Fruit fly (Drosophila melanogaster) S2 (cell line): ENCODE results near the gene Nsun5.

Source experiments
- CG8478 ChIP-seq: fragments of >200 bp; optimal IDR thresholded peaks from 2 replicates; lab custom pipeline; 2018
- CTCF ChIP-seq, 2 experiments: fragments of >200 bp; optimal IDR thresholded peaks; 2 replicates each; lab custom pipeline; 2018

Nsun5 gene

DNA sequence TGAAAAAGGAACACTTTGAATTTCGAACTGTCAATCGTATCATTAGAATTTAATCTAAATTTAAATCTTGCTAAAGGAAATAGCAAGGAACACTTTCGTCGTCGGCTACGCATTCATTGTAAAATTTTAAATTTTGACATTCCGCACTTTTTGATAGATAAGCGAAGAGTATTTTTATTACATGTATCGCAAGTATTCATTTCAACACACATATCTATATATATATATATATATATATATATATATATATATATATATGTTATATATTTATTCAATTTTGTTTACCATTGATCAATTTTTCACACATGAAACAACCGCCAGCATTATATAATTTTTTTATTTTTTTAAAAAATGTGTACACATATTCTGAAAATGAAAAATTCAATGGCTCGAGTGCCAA lies 2.3 kb downstream of the Nsun5 start, which contains the start of gene CG11779:
CG11779 (minus strand) TSS at position 101 of the 400 bp plus-strand sequence.
- TF ChIP-seq CTCF (optimal IDR thresholded peaks at IDR 0.05; lab: Kevin White, UChicago) (no peak), CG8478 (lab: Kevin White, UChicago) (no peak)

DNA sequence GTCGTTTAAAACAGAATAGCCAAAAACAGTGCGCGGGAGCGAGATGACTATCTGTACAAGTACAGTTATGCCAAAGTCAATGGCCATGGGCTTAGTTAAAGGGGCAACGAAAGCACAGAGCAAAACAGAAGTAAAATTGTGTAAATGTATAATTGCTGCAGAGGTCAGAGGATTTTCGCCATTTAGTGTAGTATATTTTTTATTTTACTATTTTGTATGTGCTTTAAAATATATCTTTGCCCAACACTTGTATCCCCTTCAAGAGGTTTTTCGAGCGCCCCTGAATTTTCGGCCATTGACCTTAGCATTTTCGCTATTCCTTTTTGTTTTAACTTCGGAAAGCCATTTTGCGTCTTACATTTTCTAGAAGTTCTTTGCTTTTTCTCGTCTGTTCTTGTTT lies 4.1 kb downstream of the Nsun5 start:
- TF ChIP-seq CTCF (optimal IDR thresholded peaks at IDR 0.05; lab: Kevin White, UChicago) (no peak), CG8478 (lab: Kevin White, UChicago) (no peak)

DNA sequence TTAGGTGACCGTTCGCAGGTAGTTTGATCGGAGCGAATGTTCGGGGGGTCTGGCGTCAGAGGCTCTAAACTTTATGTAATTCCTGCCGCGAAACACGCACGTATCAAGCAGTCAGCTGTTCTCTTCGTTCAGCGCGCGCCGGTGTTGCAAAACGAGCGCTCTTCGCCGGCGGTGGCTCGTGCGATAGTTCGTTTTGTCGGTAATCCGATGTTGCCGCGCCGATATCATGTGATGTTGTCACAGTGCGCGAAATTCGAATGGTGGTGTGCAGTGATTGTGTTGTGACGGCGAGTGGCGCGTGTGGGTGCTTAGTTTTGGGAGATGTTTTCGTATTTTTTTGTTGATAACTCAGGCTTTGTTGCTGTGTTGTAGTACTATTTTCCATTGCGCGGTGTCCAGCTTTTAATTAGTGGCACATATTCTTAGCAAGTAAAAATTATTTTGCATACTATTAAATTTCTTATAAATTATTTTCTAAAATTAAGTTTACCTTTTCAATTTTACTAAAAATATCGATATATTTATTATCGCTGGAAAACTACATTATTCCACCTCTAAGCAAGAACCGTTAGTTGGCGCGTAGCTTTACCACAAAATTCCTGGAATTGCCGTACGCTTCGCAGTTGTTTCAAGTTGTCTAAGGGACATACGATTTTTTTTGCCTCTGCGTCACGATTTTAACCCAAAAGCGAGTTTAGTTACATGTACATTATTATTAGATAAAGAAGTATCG lies 5.3 kb downstream of the Nsun5 start, which contains the start of gene nanos:
nanos (plus strand) TSS at position 569 of the 733 bp plus-strand sequence.
- TF ChIP-seq CG8478 (lab: Kevin White, UChicago) (no peak), CTCF (optimal IDR thresholded peaks at IDR 0.05; lab: Kevin White, UChicago) (peak in 1 of 2 experiments; percentile 4)

DNA sequence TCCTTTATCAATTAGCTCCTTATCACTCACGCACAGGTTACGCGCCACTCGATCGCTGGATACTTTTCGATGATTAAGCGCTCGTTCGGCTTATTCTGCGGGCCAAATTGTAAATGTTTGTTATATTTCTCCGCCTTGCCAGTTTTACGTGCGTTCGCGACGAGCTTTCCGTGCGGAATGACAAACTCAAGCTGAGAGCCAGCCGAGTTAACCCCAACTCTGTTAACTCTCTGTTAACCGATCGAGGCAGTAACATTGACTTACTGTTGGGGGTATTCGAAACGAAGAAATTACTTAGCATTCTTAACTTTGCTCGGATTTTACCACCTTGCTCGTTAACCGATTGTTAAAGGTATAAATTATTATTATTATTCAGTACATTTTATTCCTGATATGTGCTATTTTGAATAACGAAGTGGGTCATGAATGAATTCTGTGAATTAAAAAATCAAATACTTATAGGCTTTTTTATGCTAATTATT lies 8.6 kb downstream of the Nsun5 start, which contains the start of gene CG5835:
CG5835 (minus strand) TSS at position 185 of the 482 bp plus-strand sequence.
- no peak for TF ChIP-seq CG8478 (lab: Kevin White, UChicago)
- TF ChIP-seq CTCF (optimal IDR thresholded peaks at IDR 0.05; lab: Kevin White, UChicago): no peak

DNA sequence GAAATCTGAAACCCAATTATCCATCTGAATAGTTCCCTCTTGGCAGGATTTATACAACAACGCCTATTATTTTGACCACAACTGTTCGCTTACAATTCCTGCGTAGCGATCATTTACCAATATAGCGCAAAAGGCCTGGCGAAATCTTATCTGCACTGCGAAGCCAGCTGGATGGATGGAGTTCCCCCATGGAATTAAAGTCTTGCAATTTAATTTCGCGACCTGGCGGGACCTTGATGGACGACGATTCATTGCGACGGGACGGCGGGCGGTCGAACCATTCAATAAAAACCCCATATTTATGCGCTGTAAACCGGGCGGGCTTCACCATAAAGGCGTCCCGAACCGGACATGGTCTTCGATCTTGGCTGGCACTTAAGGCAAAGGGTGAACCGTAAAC lies 9.3 kb downstream of the Nsun5 start:
- no peak for TF ChIP-seq CTCF (optimal IDR thresholded peaks at IDR 0.05; lab: Kevin White, UChicago)

DNA sequence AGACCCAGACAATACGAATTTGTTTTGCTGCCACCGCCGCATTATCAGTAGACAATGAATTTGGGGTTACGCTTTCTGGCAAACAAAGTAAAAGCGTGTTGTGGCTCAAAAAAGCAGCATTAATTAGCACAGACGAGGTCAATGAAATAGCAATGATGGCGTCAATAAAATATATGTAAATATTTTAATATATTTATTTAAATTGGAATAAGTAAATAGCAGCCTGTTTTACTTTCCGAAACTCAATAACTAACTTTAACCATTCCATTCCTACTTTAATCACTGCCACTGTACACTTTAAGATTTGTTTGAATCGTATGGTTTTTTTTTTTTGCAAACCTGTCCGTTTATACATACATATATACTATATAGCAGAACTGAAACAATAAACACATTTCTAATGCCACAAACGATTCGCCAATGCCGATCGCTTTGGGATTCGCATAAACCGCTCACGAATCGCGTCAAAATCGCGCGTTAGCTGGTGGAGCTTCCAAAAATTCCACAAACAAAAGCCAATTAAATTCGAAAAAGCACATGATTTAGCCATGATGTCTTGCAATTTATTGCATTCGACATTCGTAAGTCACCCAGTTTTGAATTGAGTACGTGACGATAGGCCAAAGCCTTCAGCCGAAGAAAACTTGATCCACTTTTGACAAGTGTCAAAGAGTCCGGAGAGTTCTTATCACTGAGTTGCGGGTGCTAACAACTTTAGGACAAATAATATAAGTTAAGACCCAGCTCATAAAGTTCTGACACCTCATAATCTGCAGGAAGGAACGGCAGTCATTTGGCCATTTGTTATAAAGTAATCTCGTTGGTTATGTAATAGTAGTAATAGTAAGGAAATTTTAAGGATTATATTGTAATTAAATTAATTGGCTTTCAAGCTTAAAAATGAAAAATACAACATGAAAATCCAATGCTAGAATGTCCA lies 10.0 kb downstream of the Nsun5 start:
- TF ChIP-seq CTCF (optimal IDR thresholded peaks at IDR 0.05; lab: Kevin White, UChicago) (no peak), CG8478 (lab: Kevin White, UChicago) (no peak)

DNA sequence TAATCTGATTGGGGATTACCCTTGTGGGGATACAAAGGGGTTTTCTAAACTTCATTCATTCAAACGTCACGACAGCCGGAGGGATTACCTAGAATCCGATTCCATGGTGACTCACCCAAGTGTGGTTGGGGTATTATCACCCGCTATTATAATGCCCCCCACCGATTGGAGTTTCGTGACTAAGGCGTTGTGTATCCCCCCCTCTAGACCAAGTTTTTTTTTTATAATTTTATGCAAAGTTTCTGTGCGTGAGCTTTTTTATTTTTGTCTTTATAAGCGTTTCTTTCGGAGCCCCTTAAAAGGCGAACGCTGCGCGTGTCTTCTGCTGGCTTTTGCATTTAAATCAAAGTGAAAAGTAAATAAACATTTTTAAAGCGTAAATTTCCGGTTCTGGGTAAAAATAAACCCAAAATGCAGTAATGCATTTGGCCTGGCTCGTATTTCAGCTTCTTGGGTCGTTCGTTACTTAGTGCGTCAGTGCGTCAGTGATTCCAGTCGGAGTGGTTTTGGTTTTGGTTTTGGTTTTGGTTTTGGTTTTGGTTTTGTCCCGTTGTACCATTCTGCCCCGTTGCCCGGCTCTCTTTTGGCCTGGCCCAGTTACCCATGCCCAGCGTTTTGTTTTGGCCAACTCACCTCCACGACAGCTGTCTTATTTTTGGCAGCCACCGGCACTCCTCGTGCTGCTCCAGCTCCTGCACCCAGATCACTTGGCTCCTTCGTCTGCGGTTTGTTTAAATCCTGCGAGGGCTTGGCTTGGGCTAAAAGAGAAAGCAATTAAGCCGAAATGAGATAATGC lies 11.0 kb downstream of the Nsun5 start:
- TF ChIP-seq CG8478 (lab: Kevin White, UChicago) (no peak), CTCF (optimal IDR thresholded peaks at IDR 0.05; lab: Kevin White, UChicago) (no peak)

DNA sequence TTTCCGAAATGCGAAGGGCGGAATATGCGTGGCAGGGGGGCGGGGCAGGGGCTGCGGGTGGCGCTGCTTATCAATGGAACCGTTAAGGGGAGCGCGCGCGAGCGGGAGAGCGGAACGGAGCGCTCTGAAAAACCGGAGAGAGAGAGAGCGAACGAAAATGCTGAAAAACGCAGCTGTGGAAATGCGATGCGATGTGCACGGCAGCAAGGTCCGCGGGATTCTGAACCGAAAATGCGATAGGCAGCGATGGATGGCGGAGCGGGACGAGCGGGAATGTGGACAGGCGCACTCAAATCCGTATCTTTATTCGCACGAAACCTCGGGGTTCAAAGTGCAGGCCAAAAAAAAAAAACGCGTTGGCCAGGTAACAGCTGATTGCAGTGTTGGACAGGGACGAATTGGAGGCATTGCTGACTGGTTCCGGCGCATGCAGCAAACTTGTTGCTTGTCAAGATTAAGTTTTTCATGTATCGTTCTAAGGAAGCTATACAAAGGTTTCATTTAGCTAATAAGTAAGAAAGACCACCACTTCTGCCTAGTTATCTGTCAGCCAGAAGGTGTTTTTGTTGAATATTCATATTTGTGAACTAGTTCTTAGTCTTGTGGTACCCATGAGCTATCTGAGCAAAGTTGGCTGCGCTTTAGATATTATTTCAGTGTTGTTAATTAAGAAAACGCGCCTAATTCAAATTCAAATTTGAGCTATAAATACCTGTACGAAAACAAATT lies 14.4 kb downstream of the Nsun5 start, which contains the start of gene Ppcs:
Ppcs (minus strand) TSS at position 400 of the 729 bp plus-strand sequence.
- TF ChIP-seq CG8478 (lab: Kevin White, UChicago): no peak
- no peak for TF ChIP-seq CTCF (optimal IDR thresholded peaks at IDR 0.05; lab: Kevin White, UChicago)

DNA sequence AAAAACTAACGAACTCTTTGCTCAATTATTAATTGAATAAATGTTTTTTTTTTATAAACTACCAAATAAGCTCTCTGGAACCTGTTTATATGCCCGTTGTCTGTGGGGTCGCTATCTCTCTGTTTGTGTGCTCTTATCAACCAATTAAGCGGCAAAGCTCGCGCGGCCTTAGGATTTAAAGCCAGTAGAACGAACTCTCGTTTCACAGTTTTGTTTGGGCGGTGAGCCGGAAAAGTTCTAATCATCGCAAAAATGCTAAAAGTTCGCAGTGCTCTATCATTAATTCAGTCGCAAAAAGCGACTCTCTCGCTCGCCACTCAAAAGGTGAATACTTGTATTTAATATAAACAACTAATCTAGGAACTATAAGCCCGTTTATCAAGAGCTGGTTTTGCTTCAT lies 27.1 kb downstream of the Nsun5 start, which contains the start of gene Cyp12a4:
Cyp12a4 (plus strand) TSS at position 202 of the 400 bp plus-strand sequence.
- no peak for TF ChIP-seq CTCF (optimal IDR thresholded peaks at IDR 0.05; lab: Kevin White, UChicago)
- no peak for TF ChIP-seq CG8478 (lab: Kevin White, UChicago)

DNA sequence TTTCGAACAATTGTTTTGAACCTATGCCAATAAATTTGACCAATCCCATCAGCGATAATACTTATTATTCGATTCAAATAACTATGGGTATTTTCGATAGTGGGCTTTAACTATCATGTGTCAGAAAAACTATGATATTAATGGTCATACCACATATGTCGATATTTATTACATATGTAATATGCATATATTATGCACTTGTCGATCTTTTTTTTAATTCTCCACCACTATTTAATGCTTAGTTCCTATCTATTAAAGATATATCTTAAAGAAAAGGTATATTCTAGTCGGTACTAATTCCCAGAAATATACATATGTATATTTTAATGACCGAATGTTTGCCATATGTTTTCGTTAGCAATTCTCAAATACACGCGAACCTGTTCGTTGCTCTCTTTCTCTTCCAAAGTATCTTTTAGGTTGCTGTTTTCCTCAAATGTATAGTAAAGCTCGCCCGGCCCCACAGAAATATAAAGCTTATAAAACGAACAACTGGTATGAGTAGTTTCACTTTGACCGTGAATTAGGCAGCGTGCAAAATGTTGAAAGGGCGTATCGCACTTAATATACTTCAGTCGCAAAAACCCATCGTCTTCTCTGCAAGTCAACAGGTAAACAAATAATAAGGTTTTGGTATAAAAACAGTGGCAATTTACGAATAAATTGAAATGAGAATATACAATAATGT lies 29.8 kb downstream of the Nsun5 start, which contains the start of gene Cyp12a5:
Cyp12a5 (plus strand) TSS at position 503 of the 688 bp plus-strand sequence.
- TF ChIP-seq CG8478 (lab: Kevin White, UChicago) (no peak), CTCF (optimal IDR thresholded peaks at IDR 0.05; lab: Kevin White, UChicago) (no peak)

DNA sequence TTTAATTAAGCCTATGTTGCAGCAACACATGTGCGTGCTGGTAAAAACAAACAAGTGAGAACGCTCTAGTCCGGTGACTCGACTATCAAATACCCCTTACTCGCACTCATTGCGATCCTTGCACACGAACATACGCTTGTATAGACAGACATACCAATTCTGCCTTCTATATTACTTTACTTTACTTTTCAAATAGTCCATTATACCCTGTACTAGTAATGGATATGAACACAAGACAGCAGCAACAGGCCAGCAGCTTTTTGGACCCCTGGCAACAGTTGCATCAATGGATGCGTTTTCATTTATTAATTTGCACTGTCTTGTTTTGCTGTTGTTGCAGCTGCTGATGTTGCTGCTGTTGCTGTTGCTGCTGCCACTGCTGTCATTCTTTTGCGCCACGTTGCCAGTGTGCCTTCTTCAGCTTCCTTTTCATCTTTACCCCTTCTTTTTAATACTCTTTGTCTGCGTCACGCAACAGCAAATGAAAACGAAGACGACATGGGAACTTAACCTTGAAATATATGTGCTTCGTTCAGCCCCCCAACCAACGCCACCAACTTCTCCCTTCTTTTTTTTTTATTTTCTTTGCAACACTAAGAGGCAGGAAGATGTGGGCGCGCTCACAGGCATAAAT lies 43.5 kb downstream of the Nsun5 start:
- TF ChIP-seq CTCF (optimal IDR thresholded peaks at IDR 0.05; lab: Kevin White, UChicago): no peak
- no peak for TF ChIP-seq CG8478 (lab: Kevin White, UChicago)

DNA sequence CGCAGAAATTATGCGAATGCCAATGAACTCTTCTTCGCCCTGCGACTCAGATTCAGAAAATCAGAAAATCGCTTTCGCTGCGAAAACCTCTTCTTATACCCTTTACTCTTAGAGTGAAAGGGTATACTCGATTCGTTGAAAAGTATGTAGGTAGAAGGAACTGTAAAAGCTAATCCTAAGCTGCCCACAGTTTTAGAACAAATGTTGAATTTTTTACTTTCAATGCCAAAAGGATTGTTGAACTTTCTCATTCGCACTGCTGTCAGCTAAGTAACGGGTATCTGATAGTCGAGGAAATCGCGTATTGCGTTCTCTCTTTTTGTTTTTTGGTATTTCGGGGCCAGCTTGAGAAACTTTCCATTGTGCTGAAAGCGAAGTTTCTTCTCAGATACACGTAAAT lies 48.3 kb downstream of the Nsun5 start:
- TF ChIP-seq CG8478 (lab: Kevin White, UChicago) (no peak), CTCF (optimal IDR thresholded peaks at IDR 0.05; lab: Kevin White, UChicago) (no peak)
